Worm (Caenorhabditis elegans): Measurements from ENCODE around the gene dgn-1.

Gene dgn-1

DNA sequence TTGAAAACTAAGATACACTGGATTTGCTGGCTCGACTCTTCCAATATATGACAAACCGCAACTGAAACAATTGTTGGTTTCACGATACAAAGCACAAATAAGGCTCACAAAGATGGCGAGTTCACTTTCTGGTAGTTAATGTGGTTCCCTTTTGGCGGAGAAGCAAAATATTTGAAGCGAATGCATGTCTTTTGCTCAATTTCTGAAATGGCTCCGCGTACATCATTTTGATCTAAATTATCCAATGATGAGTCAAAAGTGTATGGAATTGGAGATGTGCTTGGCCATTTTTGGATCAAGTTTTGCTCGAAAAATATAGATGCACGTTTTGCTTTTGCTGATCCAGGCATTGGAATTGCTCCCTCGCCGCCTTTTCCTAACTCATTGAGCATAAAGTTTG is 32.9 kb upstream of the dgn-1 start:
- no peak for TF ChIP-seq nfya-2 (GFP tag; IDR thresholded peaks at IDR 0.05)
- TF ChIP-seq attf-6 (GFP tag; IDR thresholded peaks at IDR 0.05), result no peak
- TF ChIP-seq somi-1 (GFP tag; optimal IDR thresholded peaks at IDR 0.05), result no peak
- no peak for TF ChIP-seq mel-28 (tag; optimal IDR thresholded peaks at IDR 0.05; ENCODE audit: borderline replicate concordance)
- TF ChIP-seq mxl-1 (tag; optimal IDR thresholded peaks at IDR 0.05), result no peak
- TF ChIP-seq lin-54 (GFP tag; optimal IDR thresholded peaks at IDR 0.05), result no peak
- no peak for TF ChIP-seq C06A6.2 (GFP tag; conservative IDR thresholded peaks at IDR 0.05)
- TF ChIP-seq let-526 (GFP tag; IDR thresholded peaks at IDR 0.05), result no peak
- TF ChIP-seq hmg-20 (GFP tag; IDR thresholded peaks at IDR 0.05), result no peak
- no peak for TF ChIP-seq efl-1 (GFP tag; optimal IDR thresholded peaks at IDR 0.05)
- TF ChIP-seq mcd-1 (GFP tag; IDR thresholded peaks at IDR 0.05), result no peak
- TF ChIP-seq ama-1 (optimal IDR thresholded peaks at IDR 0.05), result no peak
- no peak for TF ChIP-seq ama-1 (GFP tag; optimal IDR thresholded peaks at IDR 0.05)
- TF ChIP-seq hlh-12 (tag; optimal IDR thresholded peaks at IDR 0.05), result no peak
- no peak for TF ChIP-seq ceh-40 (GFP tag; IDR thresholded peaks at IDR 0.05)
- no peak for TF ChIP-seq lir-1 (GFP tag; conservative IDR thresholded peaks at IDR 0.05)
- TF ChIP-seq pbrm-1 (GFP tag; IDR thresholded peaks at IDR 0.05), result no peak
- TF ChIP-seq snpc-3.4 (tag; optimal IDR thresholded peaks at IDR 0.05), result no peak
- no peak for TF ChIP-seq athp-1 (tag; optimal IDR thresholded peaks at IDR 0.05)
- TF ChIP-seq ztf-6 (GFP tag; IDR thresholded peaks at IDR 0.05), result no peak
- TF ChIP-seq zfh-2 (GFP tag; conservative IDR thresholded peaks at IDR 0.05), result no peak

DNA sequence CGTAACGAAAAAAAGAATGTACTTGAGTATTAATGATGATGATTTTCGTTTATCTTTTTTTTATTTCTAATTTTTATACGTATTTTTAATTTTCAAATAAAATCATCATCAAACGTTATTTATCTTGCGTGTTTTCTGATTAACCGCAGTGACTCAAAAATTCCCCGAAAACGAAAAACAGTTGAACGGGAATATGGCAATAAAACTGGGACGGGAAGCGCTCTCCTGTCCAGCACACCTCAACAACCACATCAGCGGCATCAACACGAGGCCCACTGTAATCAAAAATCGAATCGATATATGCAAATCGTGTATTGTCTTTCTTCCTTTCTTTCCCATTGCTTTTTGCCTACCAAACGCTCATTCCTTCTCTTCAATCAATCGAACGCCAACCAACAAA is 30.3 kb upstream of the dgn-1 start, which contains the start of gene K09C8.2:
Gene K09C8.2 (plus strand): TSS at position 301 of the 400 bp plus-strand sequence.
- TF ChIP-seq hlh-26 (GFP tag; conservative IDR thresholded peaks at IDR 0.05) (no peak), bed-1 (GFP tag; IDR thresholded peaks at IDR 0.05) (no peak)

DNA sequence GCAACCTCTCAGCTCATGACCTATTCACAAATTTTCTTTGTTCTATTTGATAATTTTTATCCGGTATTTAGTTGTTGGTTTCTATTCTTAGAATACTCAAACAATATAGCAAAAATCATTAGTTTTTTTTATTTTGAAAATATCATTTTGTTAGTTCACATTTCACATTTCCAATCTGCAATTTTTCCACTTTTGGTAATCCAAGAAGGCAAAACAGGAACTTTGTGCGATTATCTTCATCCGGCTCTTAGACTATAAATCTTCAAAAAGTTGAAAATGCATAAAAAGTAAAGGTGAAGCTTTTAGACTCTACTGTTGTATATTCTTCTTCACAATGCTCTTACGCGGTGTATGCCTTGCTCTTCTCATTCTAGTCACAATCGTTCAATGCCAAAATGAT is 29.6 kb upstream of the dgn-1 start, which contains the start of gene nlp-19:
Gene nlp-19 (plus strand): TSS at position 301 of the 400 bp plus-strand sequence.
- TF ChIP-seq F10E7.11 (tag; optimal IDR thresholded peaks at IDR 0.05) (no peak), aptf-3 (GFP tag; IDR thresholded peaks at IDR 0.05) (no peak), F33H1.4 (GFP tag; IDR thresholded peaks at IDR 0.05) (no peak), lin-35 (GFP tag; optimal IDR thresholded peaks at IDR 0.05) (no peak), hlh-12 (tag; optimal IDR thresholded peaks at IDR 0.05) (no peak), gei-17 (GFP tag; optimal IDR thresholded peaks at IDR 0.05) (no peak)

DNA sequence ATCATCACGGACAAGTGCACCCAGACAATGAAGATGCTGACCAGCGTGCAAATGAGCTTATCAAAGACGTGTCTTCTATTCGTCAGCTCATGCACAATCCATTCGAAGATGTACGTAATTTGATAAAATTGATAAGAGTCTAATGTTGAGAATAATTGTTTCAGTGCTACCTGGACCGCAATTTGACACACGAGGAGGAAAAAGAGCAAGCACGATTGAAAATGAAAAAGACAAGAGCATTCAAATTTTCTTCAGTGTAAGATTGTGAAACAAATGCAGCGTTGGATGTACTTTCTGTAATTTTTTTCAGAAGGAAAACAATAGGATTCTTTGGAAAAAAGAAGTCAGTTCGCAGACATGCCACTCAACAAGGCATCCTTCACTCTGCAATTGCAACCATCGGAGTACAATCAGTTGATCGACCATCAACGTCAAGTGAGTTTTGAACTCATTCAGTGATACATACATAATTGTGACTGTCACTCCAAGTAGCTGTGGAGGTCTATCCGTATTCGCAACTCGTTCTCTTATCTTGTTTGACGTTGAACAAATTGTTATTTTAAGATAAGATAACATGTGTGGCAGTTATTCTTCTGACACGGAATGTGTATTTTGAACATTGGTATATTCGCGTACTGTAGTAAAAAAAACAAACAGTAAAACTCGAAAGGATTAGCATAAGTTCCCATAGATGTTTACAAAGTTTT is 28.3 kb upstream of the dgn-1 start:
- TF ChIP-seq unc-62 (GFP tag; optimal IDR thresholded peaks at IDR 0.05) (no peak), nhr-80 (tag; optimal IDR thresholded peaks at IDR 0.05) (peak; percentile 84)

DNA sequence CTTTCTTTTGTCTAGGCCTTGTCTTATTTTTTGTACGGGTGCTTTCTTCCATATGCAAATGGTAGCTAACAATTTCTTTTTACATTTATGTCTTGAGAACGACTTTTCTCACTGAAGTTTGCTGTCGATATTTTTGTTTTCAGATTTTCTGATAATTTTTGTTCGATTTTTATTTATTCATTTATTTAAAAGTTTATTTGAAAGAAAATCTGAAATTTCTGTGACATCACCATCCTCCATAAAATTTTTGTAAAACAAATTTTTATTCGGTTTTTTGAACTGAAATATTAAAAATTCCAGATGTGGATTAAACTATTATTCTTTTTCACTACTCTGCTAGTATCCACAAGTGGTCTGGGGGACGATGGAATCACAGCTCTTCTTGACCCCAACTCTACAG is 25.0 kb upstream of the dgn-1 start, which contains the start of gene pbo-4:
Gene pbo-4 (plus strand): TSS at position 301 of the 400 bp plus-strand sequence.
- TF ChIP-seq F52B5.7 (tag; optimal IDR thresholded peaks at IDR 0.05) (no peak), rcor-1 (GFP tag; IDR thresholded peaks at IDR 0.05) (no peak), nhr-27 (tag; optimal IDR thresholded peaks at IDR 0.05) (no peak), ZK185.1 (tag; optimal IDR thresholded peaks at IDR 0.05; ENCODE audit: poor library complexity, severe bottlenecking) (no peak), ztf-28 (GFP tag; IDR thresholded peaks at IDR 0.05) (no peak), Y95B8A.8 (GFP tag; IDR thresholded peaks at IDR 0.05) (no peak), zim-3 (tag; optimal IDR thresholded peaks at IDR 0.05) (no peak), tlf-1 (GFP tag; optimal IDR thresholded peaks at IDR 0.05) (no peak), nfya-1 (tag; optimal IDR thresholded peaks at IDR 0.05; ENCODE audit: borderline replicate concordance, insufficient read depth) (no peak), egl-44 (GFP tag; IDR thresholded peaks at IDR 0.05) (no peak), let-607 (tag; optimal IDR thresholded peaks at IDR 0.05) (no peak), hmg-20 (GFP tag; IDR thresholded peaks at IDR 0.05) (no peak), attf-5 (GFP tag; optimal IDR thresholded peaks at IDR 0.05) (no peak)

Data from whole organism, young adult.